Worm (Caenorhabditis elegans) whole organism, late embryonic: ENCODE data around the gene reps-1.

Experiments used
- ahr-1 ChIP-seq: sonication (generic microtip); optimal IDR thresholded peaks from 2 replicates; lab custom pipeline; 2016; ENCODE audit warnings: missing genetic modification characterization, missing compliant biosample characterization
- dve-1 ChIP-seq: sonication (generic microtip); optimal IDR thresholded peaks from 2 replicates; lab custom pipeline; 2017; ENCODE audit warnings: antibody characterized with exemption, mild to moderate bottlenecking, missing genetic modification characterization, missing compliant biosample characterization
- ets-4 ChIP-seq: sonication (generic microtip); optimal IDR thresholded peaks from 2 replicates; lab custom pipeline; 2016; ENCODE audit warnings: missing genetic modification characterization, missing compliant biosample characterization
- hlh-30 ChIP-seq: sonication (generic microtip); optimal IDR thresholded peaks from 2 replicates; lab custom pipeline; 2017; ENCODE audit warnings: antibody characterized with exemption, missing genetic modification characterization, missing compliant biosample characterization; ENCODE audit not compliant: insufficient read depth
- hlh-8 ChIP-seq: sonication (generic microtip); optimal IDR thresholded peaks from 2 replicates; lab custom pipeline; 2016; ENCODE audit warnings: missing genotype, missing genetic modification characterization, missing compliant biosample characterization
- nfya-1 ChIP-seq: sonication (generic microtip); optimal IDR thresholded peaks from 2 replicates; lab custom pipeline; 2017; ENCODE audit warnings: missing genetic modification characterization, mild to moderate bottlenecking, missing compliant biosample characterization, antibody characterized with exemption, moderate library complexity
- nhr-11 ChIP-seq: fragments of 150-350 bp; optimal IDR thresholded peaks from 2 replicates; lab custom pipeline; 2014; ENCODE audit warnings: missing biosample characterization, missing genetic modification characterization
- unc-55 ChIP-seq: sonication (generic microtip); optimal IDR thresholded peaks from 2 replicates; lab custom pipeline; 2017; ENCODE audit warnings: missing biosample characterization, missing genetic modification reagents, missing genetic modification characterization

- TF ChIP-seq ahr-1 (tag; lab: Kevin White, UChicago) (no peak), nhr-11 (no peak), nfya-1 (tag; lab: Kevin White, UChicago) (peak; percentile 5), hlh-8 (tag; lab: Kevin White, UChicago) (no peak), unc-55 (GFP tag; lab: Kevin White, UChicago) (no peak), ets-4 (no peak), hlh-30 (no peak), dve-1 (no peak)
These were observed 10.7 kb upstream of the reps-1 start, which contains the start of gene Y39B6A.34 for ce11 chrV:19001016-19001415.
